Worm (Caenorhabditis elegans) whole organism, early embryonic: ENCODE measurements around the gene srx-50.

Source experiments
- B0310.2 ChIP-seq: sonication (generic microtip); optimal IDR thresholded peaks from 2 replicates; lab custom pipeline; 2016; ENCODE audit warnings: mild to moderate bottlenecking, missing genetic modification characterization, missing compliant biosample characterization
- F13C5.2 ChIP-seq: sonication (generic microtip); optimal IDR thresholded peaks from 2 replicates; lab custom pipeline; 2017; ENCODE audit warnings: mild to moderate bottlenecking, missing genetic modification characterization, inconsistent platforms, missing compliant biosample characterization
- aly-1 ChIP-seq: sonication (generic microtip); optimal IDR thresholded peaks from 2 replicates; lab custom pipeline; 2016; ENCODE audit warnings: missing genetic modification characterization, missing compliant biosample characterization
- ama-1 ChIP-seq: fragments of 150-350 bp; optimal IDR thresholded peaks from 2 replicates; lab custom pipeline; 2014
- ceh-13 ChIP-seq: fragments of 200-800 bp; sonication (Bioruptor generic); optimal IDR thresholded peaks from 2 replicates; lab custom pipeline; 2018; ENCODE audit warnings: mild to moderate bottlenecking, missing genetic modification characterization, missing compliant biosample characterization
- ceh-36 ChIP-seq: sonication (generic microtip); optimal IDR thresholded peaks from 2 replicates; lab custom pipeline; 2016; ENCODE audit warnings: missing genetic modification characterization, inconsistent platforms, missing compliant biosample characterization
- ets-7 ChIP-seq: sonication (generic microtip); optimal IDR thresholded peaks from 2 replicates; lab custom pipeline; 2016; ENCODE audit warnings: missing genotype, missing genetic modification characterization, missing compliant biosample characterization
- flt-1 ChIP-seq: fragments of 200-800 bp; sonication (Bioruptor generic); IDR thresholded peaks from 2 replicates; pipeline ENCODE4 v1.3.6; 2022; ENCODE audit warnings: missing genetic modification characterization, missing compliant biosample characterization
- hmbx-1 ChIP-seq: sonication (generic microtip); optimal IDR thresholded peaks from 2 replicates; lab custom pipeline; 2016; ENCODE audit warnings: mild to moderate bottlenecking, missing genetic modification characterization, missing compliant biosample characterization
- hmg-4 ChIP-seq: fragments of 200-800 bp; sonication (Bioruptor generic); optimal IDR thresholded peaks from 2 replicates; lab custom pipeline; 2018; ENCODE audit warnings: mild to moderate bottlenecking, missing genetic modification characterization, missing compliant biosample characterization
- hnd-1 ChIP-seq: sonication (generic microtip); optimal IDR thresholded peaks from 2 replicates; lab custom pipeline; 2016; ENCODE audit warnings: missing genetic modification characterization, missing compliant biosample characterization
- pes-1 ChIP-seq: fragments of 200-800 bp; sonication (Bioruptor generic); IDR thresholded peaks from 2 replicates; pipeline ENCODE4 v1.3.6; 2022; ENCODE audit warnings: missing genetic modification reagents, missing genetic modification characterization, missing compliant biosample characterization
- scrt-1 ChIP-seq: fragments of 200-800 bp; sonication (Bioruptor generic); IDR thresholded peaks from 2 replicates; pipeline ENCODE4 v1.3.6; 2022; ENCODE audit warnings: missing genetic modification characterization, missing compliant biosample characterization
- sea-1 ChIP-seq: fragments of 200-800 bp; sonication (Bioruptor generic); conservative IDR thresholded peaks from 2 replicates; pipeline ENCODE4 v1.3.6; 2022; ENCODE audit warnings: missing genetic modification characterization, missing compliant biosample characterization
- tbx-11 ChIP-seq: fragments of 200-800 bp; sonication (Bioruptor generic); IDR thresholded peaks from 2 replicates; pipeline ENCODE4 v1.3.6; 2022; ENCODE audit warnings: missing genetic modification characterization, missing compliant biosample characterization
- tbx-37 ChIP-seq: fragments of 200-800 bp; sonication (Bioruptor generic); conservative IDR thresholded peaks from 2 replicates; pipeline ENCODE4 v1.3.6; 2022; ENCODE audit warnings: missing genetic modification reagents, missing genetic modification characterization, missing compliant biosample characterization
- tra-4 ChIP-seq: sonication (generic microtip); optimal IDR thresholded peaks from 2 replicates; lab custom pipeline; 2017; ENCODE audit warnings: missing genetic modification characterization, missing compliant biosample characterization

srx-50 gene

DNA sequence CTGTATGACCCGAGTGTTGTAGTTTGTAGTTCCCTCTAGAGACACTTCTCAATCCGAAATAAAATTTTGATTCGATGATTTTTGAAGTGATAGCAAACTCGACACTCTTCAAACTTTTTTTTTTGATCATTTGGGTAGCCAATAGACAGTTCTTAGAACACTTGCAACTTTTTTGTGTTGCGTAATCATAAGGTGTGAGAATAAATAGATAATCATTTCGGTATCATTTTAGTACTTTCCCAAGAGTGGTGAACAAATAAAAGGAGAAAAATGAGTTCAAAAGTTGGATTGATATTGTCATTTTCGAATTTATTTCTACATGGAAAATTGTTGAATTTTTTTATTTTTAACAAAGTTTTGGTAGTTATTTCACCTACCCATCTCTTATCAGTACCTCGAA lies 32.9 kb upstream of the srx-50 start:
- TF ChIP-seq pes-1 (GFP tag; lab: Robert Waterston, UW) (no peak), sea-1 (GFP tag; lab: Robert Waterston, UW) (no peak), aly-1 (no peak), ceh-13 (no peak), flt-1 (GFP tag; lab: Robert Waterston, UW) (no peak), scrt-1 (GFP tag; lab: Robert Waterston, UW) (no peak), F13C5.2 (tag; lab: Kevin White, UChicago) (no peak), B0310.2 (tag; lab: Kevin White, UChicago) (no peak), ets-7 (tag; lab: Kevin White, UChicago) (no peak), hnd-1 (tag; lab: Kevin White, UChicago) (no peak), hmbx-1 (no peak), hmg-4 (no peak), ceh-36 (tag; lab: Kevin White, UChicago) (no peak), tbx-37 (no peak), tra-4 (no peak), ama-1 (lab: Kevin White, UChicago) (no peak), tbx-11 (GFP tag; lab: Robert Waterston, UW) (no peak)

DNA sequence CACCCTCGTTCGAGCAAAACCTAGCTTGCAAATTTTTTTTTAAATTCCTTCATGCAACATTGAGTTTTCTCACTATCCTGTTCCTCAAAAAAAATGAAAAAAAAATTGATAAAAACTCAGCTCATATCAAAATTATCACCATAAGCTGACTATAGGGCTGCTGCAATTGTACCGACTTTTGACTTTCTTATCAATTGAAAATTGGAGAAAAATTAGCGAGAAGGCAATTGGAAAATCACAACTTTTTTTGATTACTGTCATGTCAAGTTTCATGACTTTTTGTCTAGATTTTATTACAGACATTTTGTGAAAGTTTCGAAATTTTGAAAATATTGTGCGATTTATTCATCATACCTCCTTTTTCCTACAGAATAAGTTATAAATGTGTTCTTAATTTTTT lies 31.9 kb upstream of the srx-50 start:
- TF ChIP-seq sea-1 (GFP tag; lab: Robert Waterston, UW), result no peak
- TF ChIP-seq F13C5.2 (tag; lab: Kevin White, UChicago), result no peak
- TF ChIP-seq hmg-4, result no peak
- TF ChIP-seq ceh-36 (tag; lab: Kevin White, UChicago), result no peak
- TF ChIP-seq B0310.2 (tag; lab: Kevin White, UChicago), result no peak
- TF ChIP-seq aly-1, result no peak
- TF ChIP-seq ama-1 (lab: Kevin White, UChicago), result no peak

ce11 chrIV:7031019-7031418 lies 26.8 kb upstream of the srx-50 start:
- TF ChIP-seq ceh-13, result no peak
- no peak for TF ChIP-seq hmbx-1
- no peak for TF ChIP-seq pes-1 (GFP tag; lab: Robert Waterston, UW)
- TF ChIP-seq tra-4, result no peak
- TF ChIP-seq tbx-37, result no peak
- TF ChIP-seq sea-1 (GFP tag; lab: Robert Waterston, UW), result no peak
- TF ChIP-seq F13C5.2 (tag; lab: Kevin White, UChicago), result no peak
- no peak for TF ChIP-seq scrt-1 (GFP tag; lab: Robert Waterston, UW)
- TF ChIP-seq flt-1 (GFP tag; lab: Robert Waterston, UW), result no peak
- no peak for TF ChIP-seq aly-1
- TF ChIP-seq tbx-11 (GFP tag; lab: Robert Waterston, UW), result no peak
- no peak for TF ChIP-seq hmg-4
- no peak for TF ChIP-seq B0310.2 (tag; lab: Kevin White, UChicago)
- TF ChIP-seq ama-1 (lab: Kevin White, UChicago), result no peak
- TF ChIP-seq hnd-1 (tag; lab: Kevin White, UChicago), result no peak
- no peak for TF ChIP-seq ets-7 (tag; lab: Kevin White, UChicago)

- TF ChIP-seq hmg-4 (no peak), hnd-1 (tag; lab: Kevin White, UChicago) (no peak)
Observed at ce11 chrIV:7032459-7032858, 25.3 kb upstream of the srx-50 start, which contains the start of gene C06G3.8. Gene C06G3.8 (minus strand): TSS chrIV:7032559.

DNA sequence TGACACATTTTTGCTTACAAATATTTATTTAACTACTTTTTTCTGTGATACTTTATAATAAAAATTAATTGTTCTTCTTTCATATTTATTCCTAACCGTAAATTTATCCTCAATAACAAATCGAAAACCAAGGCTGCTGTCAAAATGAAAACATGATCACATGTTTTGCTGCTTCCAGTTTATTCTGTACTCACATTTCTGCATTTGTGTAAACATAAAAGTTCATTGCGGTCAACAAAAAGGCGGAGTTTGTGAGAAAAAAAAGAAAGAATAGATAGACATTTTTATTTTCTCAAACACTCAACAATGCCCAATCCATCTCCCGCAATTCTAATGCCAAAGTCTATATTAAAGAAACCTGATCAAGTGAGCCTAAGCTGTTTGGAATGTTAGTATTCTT lies 22.0 kb upstream of the srx-50 start, which contains the start of gene C06G3.3:
Gene C06G3.3, plus strand, starts transcription at position 301 of the 400 bp plus-strand sequence.
- TF ChIP-seq ceh-36 (tag; lab: Kevin White, UChicago), result no peak
- no peak for TF ChIP-seq hmg-4
- TF ChIP-seq hmbx-1, result no peak
- TF ChIP-seq tbx-11 (GFP tag; lab: Robert Waterston, UW), result no peak
- no peak for TF ChIP-seq tra-4
- TF ChIP-seq ceh-13, result no peak
- no peak for TF ChIP-seq pes-1 (GFP tag; lab: Robert Waterston, UW)
- TF ChIP-seq ama-1 (lab: Kevin White, UChicago), result no peak
- no peak for TF ChIP-seq tbx-37
- TF ChIP-seq F13C5.2 (tag; lab: Kevin White, UChicago), result no peak
- TF ChIP-seq aly-1, result no peak
- no peak for TF ChIP-seq hnd-1 (tag; lab: Kevin White, UChicago)
- TF ChIP-seq ets-7 (tag; lab: Kevin White, UChicago), result no peak
- no peak for TF ChIP-seq B0310.2 (tag; lab: Kevin White, UChicago)
- no peak for TF ChIP-seq sea-1 (GFP tag; lab: Robert Waterston, UW)
- no peak for TF ChIP-seq flt-1 (GFP tag; lab: Robert Waterston, UW)
- TF ChIP-seq scrt-1 (GFP tag; lab: Robert Waterston, UW), result no peak

ce11 chrIV:7036790-7037189 lies 21.0 kb upstream of the srx-50 start, which contains the start of gene ufl-1:
Gene ufl-1 (minus strand): TSS chrIV:7036859.
- no peak for TF ChIP-seq scrt-1 (GFP tag; lab: Robert Waterston, UW)
- no peak for TF ChIP-seq tbx-11 (GFP tag; lab: Robert Waterston, UW)
- TF ChIP-seq pes-1 (GFP tag; lab: Robert Waterston, UW), result no peak
- no peak for TF ChIP-seq ceh-36 (tag; lab: Kevin White, UChicago)
- no peak for TF ChIP-seq ama-1 (lab: Kevin White, UChicago)
- no peak for TF ChIP-seq F13C5.2 (tag; lab: Kevin White, UChicago)
- no peak for TF ChIP-seq tra-4
- TF ChIP-seq tbx-37, result no peak
- TF ChIP-seq hmg-4, result no peak
- no peak for TF ChIP-seq ceh-13
- no peak for TF ChIP-seq flt-1 (GFP tag; lab: Robert Waterston, UW)
- no peak for TF ChIP-seq sea-1 (GFP tag; lab: Robert Waterston, UW)
- TF ChIP-seq hnd-1 (tag; lab: Kevin White, UChicago), result no peak
- TF ChIP-seq hmbx-1, result no peak
- TF ChIP-seq B0310.2 (tag; lab: Kevin White, UChicago), result no peak

- TF ChIP-seq sea-1 (GFP tag; lab: Robert Waterston, UW), result no peak; the same call in 1 of the 2 replicates
- TF ChIP-seq tra-4, result no peak
- no peak; the same call in 1 of the 2 replicates for TF ChIP-seq flt-1 (GFP tag; lab: Robert Waterston, UW)
- peak; percentile 72 for TF ChIP-seq pes-1 (GFP tag; lab: Robert Waterston, UW)
- peak; percentile 2 for TF ChIP-seq ceh-13
- TF ChIP-seq ceh-36 (tag; lab: Kevin White, UChicago), result peak; percentile 23
- TF ChIP-seq tbx-37, result peak; percentile 56
- TF ChIP-seq ets-7 (tag; lab: Kevin White, UChicago), result peak; percentile 17
- peak; percentile 38 for TF ChIP-seq aly-1
- peak; percentile 50; the same call in 1 of the 2 replicates for TF ChIP-seq tbx-11 (GFP tag; lab: Robert Waterston, UW)
- TF ChIP-seq B0310.2 (tag; lab: Kevin White, UChicago), result no peak
- TF ChIP-seq hmg-4, result peak; percentile 70
- peak; percentile 76 for TF ChIP-seq scrt-1 (GFP tag; lab: Robert Waterston, UW)
- TF ChIP-seq F13C5.2 (tag; lab: Kevin White, UChicago), result peak; percentile 89
- peak; percentile 26 for TF ChIP-seq hnd-1 (tag; lab: Kevin White, UChicago)
- no peak for TF ChIP-seq ama-1 (lab: Kevin White, UChicago)
- TF ChIP-seq hmbx-1, result peak; percentile 7
Observed at ce11 chrIV:7039476-7040261, 18.1 kb upstream of the srx-50 start, which contains the start of the genes cogc-2 and klp-18. Gene cogc-2 (minus strand): TSS chrIV:7039580. Gene klp-18 (plus strand): TSS chrIV:7040211.
